Worm (Caenorhabditis elegans) whole organism, L4/young adult: ENCODE measurements around the gene F57H12.5.
"Not testable (repeated sequence)": the region's sequence is repeated elsewhere in the genome, so short reads cannot be mapped to it uniquely, and the experiment has no call there.

Source experiments
- W03F9.2 ChIP-seq: fragments of 150-350 bp; optimal IDR thresholded peaks from 2 replicates; lab custom pipeline; 2014; ENCODE audit warnings: missing biosample characterization, missing genetic modification characterization
- him-1 ChIP-seq: sonication (generic microtip); optimal IDR thresholded peaks from 2 replicates; lab custom pipeline; 2016; ENCODE audit warnings: missing genotype, missing genetic modification reagents, missing genetic modification characterization, missing compliant biosample characterization

- TF ChIP-seq him-1; W03F9.2 (tag; lab: Kevin White, UChicago): not testable (repeated sequence)
Measured at ce11 chrIV:7948290-7948689, 18.8 kb upstream of the F57H12.5 start, which contains the start of gene mcm-3AP.
